Worm (Caenorhabditis elegans): ENCODE results near the gene mfn-1.
"Not testable (repeated sequence)": the region's sequence is repeated elsewhere in the genome, so short reads cannot be mapped to it uniquely, and the experiment has no call there.

mfn-1 gene

ce11 chrII:11448753-11449152 is 23.1 kb downstream of the mfn-1 start, which contains the start of gene W02B12.1:
W02B12.1 (plus strand) TSS chrII:11449021.
- no peak for TF ChIP-seq unc-62 (GFP tag; optimal IDR thresholded peaks at IDR 0.05)

ce11 chrII:11444973-11445372 is 26.8 kb downstream of the mfn-1 start, which contains the start of gene W02B12.13:
W02B12.13 (plus strand) TSS chrII:11445273.
- no peak for TF ChIP-seq unc-62 (GFP tag; optimal IDR thresholded peaks at IDR 0.05)

ce11 chrII:11443862-11444261 is 28.0 kb downstream of the mfn-1 start, which contains the start of gene adbp-1:
adbp-1 (plus strand) TSS chrII:11444162.
- no peak for TF ChIP-seq unc-62 (GFP tag; optimal IDR thresholded peaks at IDR 0.05)

ce11 chrII:11443128-11443527 is 28.7 kb downstream of the mfn-1 start:
- no peak for TF ChIP-seq unc-62 (GFP tag; optimal IDR thresholded peaks at IDR 0.05)

- TF ChIP-seq unc-62 (GFP tag; optimal IDR thresholded peaks at IDR 0.05) = not testable (repeated sequence)
Measured at ce11 chrII:11442425-11442824, 29.4 kb downstream of the mfn-1 start, which contains the start of gene ebp-2. ebp-2 (plus strand) TSS chrII:11442725.

DNA sequence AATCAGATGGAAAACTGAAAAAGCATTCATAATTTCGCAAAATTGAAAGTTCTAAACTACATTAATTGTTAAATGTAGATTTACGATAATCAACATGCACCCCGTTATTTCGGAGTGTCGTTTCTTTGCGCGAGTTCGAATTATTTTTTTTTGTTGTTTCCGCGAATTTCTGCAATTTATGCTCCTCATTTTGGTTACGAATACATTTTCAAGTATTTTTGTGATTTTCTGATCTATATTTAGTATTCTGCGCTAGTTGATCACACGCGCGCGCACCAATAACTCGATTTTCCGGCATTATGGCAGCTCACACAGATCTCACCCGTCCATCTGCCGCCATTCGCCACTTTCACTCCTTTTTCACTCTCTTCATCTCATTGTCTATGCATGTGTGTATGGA is 31.6 kb downstream of the mfn-1 start, which contains the start of gene VW02B12L.2:
Gene VW02B12L.2, minus strand, starts transcription at position 65 of the 400 bp plus-strand sequence.
- no peak for TF ChIP-seq unc-62 (GFP tag; optimal IDR thresholded peaks at IDR 0.05)

ce11 chrII:11438417-11438816 is 33.4 kb downstream of the mfn-1 start, which contains the start of gene vha-6:
vha-6 (minus strand) TSS chrII:11438452.
- TF ChIP-seq unc-62 (GFP tag; optimal IDR thresholded peaks at IDR 0.05) = no peak

ce11 chrII:11433942-11434341 is 37.9 kb downstream of the mfn-1 start, which contains the start of gene C05D12.5:
C05D12.5 (plus strand) TSS chrII:11434242.
- no peak for TF ChIP-seq unc-62 (GFP tag; optimal IDR thresholded peaks at IDR 0.05)

DNA sequence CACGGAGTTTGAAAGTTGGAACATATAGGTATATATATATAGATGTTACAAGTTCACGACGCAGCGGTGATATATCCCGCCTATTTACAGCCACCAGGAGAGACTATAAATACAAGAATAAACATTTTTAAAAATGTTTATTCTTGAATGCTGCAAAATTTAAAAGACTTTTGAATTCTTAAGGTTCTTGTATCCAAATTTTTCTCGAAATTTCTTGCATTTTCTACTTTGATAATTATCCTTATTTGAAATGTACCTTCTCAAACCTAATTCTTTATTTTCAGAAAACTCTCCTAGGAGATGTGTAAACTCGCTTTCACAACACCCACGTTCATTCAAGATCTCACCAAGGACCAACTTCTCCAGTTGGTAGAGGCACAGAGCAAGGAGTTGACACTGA is 40.2 kb downstream of the mfn-1 start, which contains the start of gene C05D12.4:
Gene C05D12.4, plus strand, starts transcription at position 301 of the 400 bp plus-strand sequence.
- TF ChIP-seq unc-62 (GFP tag; optimal IDR thresholded peaks at IDR 0.05) = no peak

DNA sequence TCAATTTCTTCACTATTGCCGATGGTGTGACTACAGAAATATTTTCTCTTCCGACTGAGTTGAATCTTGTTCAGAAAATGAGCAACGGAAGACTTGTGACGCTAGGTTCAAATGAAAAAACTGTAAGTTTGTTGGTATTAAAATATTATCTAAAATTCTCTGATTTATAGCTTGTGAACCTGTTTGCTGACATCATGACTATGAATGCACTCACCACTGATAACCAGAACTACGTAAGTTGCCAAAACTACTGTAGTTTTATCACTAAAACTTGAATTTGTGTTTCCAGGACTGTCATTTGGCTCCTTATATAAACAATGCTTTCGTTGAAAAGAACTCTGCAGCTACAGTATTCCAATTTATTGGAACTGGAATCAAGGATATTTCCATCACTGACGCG is 43.2 kb downstream of the mfn-1 start:
- no peak for TF ChIP-seq unc-62 (GFP tag; optimal IDR thresholded peaks at IDR 0.05)

ce11 chrII:11427322-11427721 is 44.5 kb downstream of the mfn-1 start:
- no peak for TF ChIP-seq unc-62 (GFP tag; optimal IDR thresholded peaks at IDR 0.05)

DNA sequence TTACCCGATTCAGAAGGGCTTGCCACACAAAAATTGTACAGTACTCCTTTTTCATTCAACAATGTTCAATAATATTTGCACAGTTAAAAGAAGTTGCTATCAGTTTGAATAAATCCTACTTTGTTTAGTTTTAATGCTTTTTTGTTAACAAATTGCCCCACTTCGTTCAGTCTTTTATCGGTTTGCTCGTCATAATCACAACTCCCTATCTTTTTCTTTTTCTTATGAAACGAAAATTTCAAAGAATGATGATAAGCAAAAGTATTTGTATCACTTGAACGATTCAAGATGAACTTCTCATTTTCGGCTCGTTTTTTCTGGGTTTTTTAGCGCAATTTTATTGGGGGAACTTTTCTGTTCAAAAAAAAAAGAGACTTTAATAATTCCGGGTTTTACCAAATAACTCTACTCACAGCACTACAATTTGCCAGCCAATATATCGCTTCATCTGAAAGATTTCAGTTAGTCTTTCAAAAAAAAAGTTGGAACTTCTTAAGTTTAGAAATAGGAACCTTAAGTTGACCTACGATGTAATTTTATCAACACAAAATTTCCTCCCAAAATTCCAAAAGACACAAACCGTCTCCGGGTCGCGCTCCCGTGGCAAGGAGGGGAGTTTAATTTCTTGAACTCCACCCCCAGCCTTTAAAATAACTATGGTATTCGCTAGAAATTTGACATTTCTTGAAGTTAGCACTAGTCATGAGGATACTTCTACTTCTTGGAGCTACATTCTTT is 47.1 kb downstream of the mfn-1 start, which contains the start of gene C05D12.3:
Gene C05D12.3, plus strand, starts transcription at position 688 of the 738 bp plus-strand sequence.
- no peak for TF ChIP-seq unc-62 (GFP tag; optimal IDR thresholded peaks at IDR 0.05)

DNA sequence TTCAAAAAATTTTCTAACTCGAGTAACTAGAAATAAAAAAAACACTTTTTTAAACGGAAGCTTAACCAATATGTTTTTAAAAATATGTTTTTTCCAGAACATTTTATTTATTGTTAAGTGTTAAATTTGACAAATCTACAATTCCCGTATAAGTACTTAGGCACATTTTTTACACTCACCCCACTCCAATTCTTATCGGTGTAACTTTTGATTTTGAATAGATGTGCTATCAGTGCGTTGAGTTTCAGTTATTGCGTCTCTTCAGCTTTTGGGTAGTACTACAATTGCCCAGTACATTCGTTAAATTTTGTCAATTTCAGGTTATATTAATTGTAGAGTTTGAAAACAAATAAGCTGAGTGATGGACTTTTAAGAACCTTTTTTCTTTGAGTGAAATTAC is 47.8 kb downstream of the mfn-1 start:
- TF ChIP-seq unc-62 (GFP tag; optimal IDR thresholded peaks at IDR 0.05) = no peak
